Fruit fly (Drosophila melanogaster) whole organism, prepupa: ENCODE data around the gene Uro.

Experiments used
- Blimp-1 ChIP-seq: fragments of 200-800 bp; sonication (Bioruptor generic); optimal IDR thresholded peaks from 3 replicates; lab custom pipeline; 2017; ENCODE audit warnings: missing biosample characterization, missing genetic modification characterization, mild to moderate bottlenecking, moderate library complexity, missing genetic modification reagents
- CG11294 ChIP-seq: fragments of 200-800 bp; sonication (Bioruptor generic); IDR thresholded peaks from 2 replicates; pipeline ENCODE4 v1.3.6; 2022; ENCODE audit warnings: missing biosample characterization, missing genetic modification characterization
- CG11902 ChIP-seq: fragments of 200-800 bp; sonication (Bioruptor generic); optimal IDR thresholded peaks from 3 replicates; lab custom pipeline; 2016; ENCODE audit warnings: missing biosample characterization, missing genetic modification characterization
- CG15336 ChIP-seq: fragments of 200-800 bp; sonication (Bioruptor generic); IDR thresholded peaks from 2 replicates; pipeline ENCODE4 v1.3.6; 2022; ENCODE audit warnings: missing biosample characterization, missing genetic modification characterization
- CG6163 ChIP-seq: fragments of 200-800 bp; sonication (Bioruptor generic); IDR thresholded peaks from 3 replicates; pipeline ENCODE4 v1.3.6; 2022; ENCODE audit warnings: missing biosample characterization, missing genetic modification characterization
- CG6276 ChIP-seq: fragments of 200-800 bp; sonication (Bioruptor generic); optimal IDR thresholded peaks from 2 replicates; lab custom pipeline; 2017; ENCODE audit warnings: missing biosample characterization, mild to moderate bottlenecking, missing genetic modification characterization
- CG8119 ChIP-seq: fragments of 200-800 bp; sonication (Bioruptor generic); IDR thresholded peaks from 3 replicates; pipeline ENCODE4 v1.3.6; 2022; ENCODE audit warnings: missing biosample characterization, missing genetic modification characterization
- Eip78C ChIP-seq: fragments of 200-800 bp; sonication (Bioruptor generic); peaks from one replicate; lab custom pipeline; 2016; ENCODE audit warnings: missing biosample characterization, missing genetic modification characterization
- eg ChIP-seq: fragments of 200-800 bp; sonication (Bioruptor generic); IDR thresholded peaks from 3 replicates; pipeline ENCODE4 v1.3.6; 2022; ENCODE audit warnings: missing biosample characterization, missing genetic modification characterization
- esn ChIP-seq: fragments of 200-800 bp; sonication (Bioruptor generic); optimal IDR thresholded peaks from 2 replicates; lab custom pipeline; 2016; ENCODE audit warnings: missing biosample characterization, mild to moderate bottlenecking, missing genetic modification characterization, moderate library complexity
- fd59A ChIP-seq: fragments of 200-800 bp; sonication (Bioruptor generic); optimal IDR thresholded peaks from 2 replicates; lab custom pipeline; 2017; ENCODE audit warnings: missing biosample characterization, mild to moderate bottlenecking, missing genetic modification characterization, missing genetic modification reagents
- fkh ChIP-seq: fragments of 200-800 bp; sonication (Bioruptor generic); optimal IDR thresholded peaks from 3 replicates; lab custom pipeline; 2017; ENCODE audit warnings: missing biosample characterization, mild to moderate bottlenecking, missing genetic modification characterization, moderate library complexity
- svp ChIP-seq: fragments of 200-800 bp; sonication (Bioruptor generic); peaks from one replicate; lab custom pipeline; 2016; ENCODE audit warnings: missing biosample characterization, missing genetic modification characterization

Gene Uro

dm6 chr2L:7828901-7829300 is 49.0 kb downstream of the Uro start:
- TF ChIP-seq Blimp-1 (GFP tag; lab: Kevin White, UChicago) (no peak), fkh (GFP tag; lab: Kevin White, UChicago) (peak; percentile 42), esn (peak; percentile 20), eg (peak; percentile 16; the same call in 1 of the 3 replicates), Eip78C (GFP tag; lab: Kevin White, UChicago) (peak; percentile 66), CG11902 (GFP tag; lab: Kevin White, UChicago) (no peak), CG6163 (GFP tag; lab: Robert Waterston, UW) (peak; percentile 60), CG6276 (peak; percentile 32), CG11294 (GFP tag; lab: Robert Waterston, UW) (no peak), CG15336 (GFP tag; lab: Robert Waterston, UW) (peak; percentile 29; the same call in 1 of the 2 replicates), CG8119 (GFP tag; lab: Robert Waterston, UW) (0 out of 3 replicates have a peak, but pooled peaks have one; percentile 27), svp (GFP tag; lab: Kevin White, UChicago) (peak; percentile 53), fd59A (GFP tag; lab: Kevin White, UChicago) (no peak)
